Worm (Caenorhabditis elegans): ENCODE measurements around the gene C33C12.4.

DNA sequence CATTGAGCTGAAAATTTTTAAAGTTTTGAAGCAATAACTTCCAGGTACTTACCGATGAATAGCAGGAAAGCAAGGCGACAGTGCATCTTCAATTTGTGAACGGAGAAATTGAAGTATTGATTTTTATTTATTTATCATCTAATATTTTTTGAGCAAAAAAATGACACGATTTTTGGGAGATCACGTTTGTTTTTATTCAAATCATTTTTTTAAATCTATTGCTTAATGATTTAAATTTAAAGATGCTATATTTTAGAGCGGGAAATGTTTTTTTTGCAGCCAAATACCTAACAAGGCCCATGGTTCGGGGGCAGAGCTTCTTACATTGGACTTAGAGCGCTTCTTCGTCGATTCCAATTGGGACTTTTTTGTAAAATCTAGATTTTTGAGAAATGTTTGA is at the start of gene C33C12.4:
- TF ChIP-seq peb-1 (tag; optimal IDR thresholded peaks at IDR 0.05) (no peak), nhr-23 (tag; optimal IDR thresholded peaks at IDR 0.05) (no peak), zag-1 (tag; optimal IDR thresholded peaks at IDR 0.05) (no peak), ama-1 (optimal IDR thresholded peaks at IDR 0.05) (no peak), lin-11 (tag; optimal IDR thresholded peaks at IDR 0.05) (no peak), nhr-12 (tag; optimal IDR thresholded peaks at IDR 0.05) (no peak), sma-3 (GFP tag; optimal IDR thresholded peaks at IDR 0.05) (no peak), lin-39 (tag; optimal IDR thresholded peaks at IDR 0.05) (no peak), nhr-237 (tag; optimal IDR thresholded peaks at IDR 0.05) (no peak), dmd-4 (tag; optimal IDR thresholded peaks at IDR 0.05) (no peak), R02D3.7 (tag; optimal IDR thresholded peaks at IDR 0.05) (no peak), sma-9 (GFP tag; optimal IDR thresholded peaks at IDR 0.05) (no peak), sma-9 (tag; optimal IDR thresholded peaks at IDR 0.05) (no peak), ceh-82 (tag; optimal IDR thresholded peaks at IDR 0.05) (no peak), mab-5 (tag; optimal IDR thresholded peaks at IDR 0.05) (no peak)
